Worm (Caenorhabditis elegans): ENCODE data around the gene sel-2.

- no peak for TF ChIP-seq skn-1 (tag; optimal IDR thresholded peaks at IDR 0.05)
- TF ChIP-seq nhr-237 (tag; optimal IDR thresholded peaks at IDR 0.05), result no peak
- no peak for TF ChIP-seq nhr-25 (tag; optimal IDR thresholded peaks at IDR 0.05; ENCODE audit: borderline replicate concordance, insufficient read depth)
- TF ChIP-seq nhr-102 (tag; optimal IDR thresholded peaks at IDR 0.05), result no peak
- no peak for TF ChIP-seq ama-1 (optimal IDR thresholded peaks at IDR 0.05)
- TF ChIP-seq R02D3.7 (tag; optimal IDR thresholded peaks at IDR 0.05), result no peak
- no peak for TF ChIP-seq fkh-10 (GFP tag; optimal IDR thresholded peaks at IDR 0.05)
- TF ChIP-seq hif-1 (tag; optimal IDR thresholded peaks at IDR 0.05), result no peak
- no peak for TF ChIP-seq hlh-30 (tag; optimal IDR thresholded peaks at IDR 0.05; ENCODE audit: insufficient read depth)
- no peak for TF ChIP-seq unc-62 (GFP tag; optimal IDR thresholded peaks at IDR 0.05 in 1 of 2)
- no peak for TF ChIP-seq unc-62 (tag; optimal IDR thresholded peaks at IDR 0.05)
- TF ChIP-seq zag-1 (tag; optimal IDR thresholded peaks at IDR 0.05), result no peak
- TF ChIP-seq zfp-3 (GFP tag; conservative IDR thresholded peaks at IDR 0.05), result no peak
- TF ChIP-seq fos-1 (tag; optimal IDR thresholded peaks at IDR 0.05), result no peak
- no peak for TF ChIP-seq snpc-4 (tag; optimal IDR thresholded peaks at IDR 0.05)
Measured at ce11 chrIII:4603837-4604236, 8.3 kb downstream of the sel-2 start.
